Fruit fly (Drosophila melanogaster) whole organism, wandering third instar larva: ENCODE measurements around the gene alpha4GT2.
A peak's percentile ranks its signal among the peaks of the same experiment; 100 is the strongest.

ENCODE experiments used
- CG9705 ChIP-seq: fragments of 200-800 bp; sonication (Bioruptor generic); optimal IDR thresholded peaks from 2 replicates; lab custom pipeline; 2018; ENCODE audit warnings: missing biosample characterization, mild to moderate bottlenecking, missing genetic modification characterization
- CrebA ChIP-seq: fragments of 200-800 bp; sonication (Bioruptor generic); optimal IDR thresholded peaks from 2 replicates; lab custom pipeline; 2016; ENCODE audit warnings: missing biosample characterization, mild to moderate bottlenecking, missing genetic modification characterization, borderline replicate concordance
- Dfd ChIP-seq: fragments of >200 bp; optimal IDR thresholded peaks from 2 replicates; lab custom pipeline; 2017; ENCODE audit warnings: missing biosample characterization, missing genetic modification characterization
- HLH106 ChIP-seq: fragments of 200-800 bp; optimal IDR thresholded peaks from 3 replicates; lab custom pipeline; 2019; ENCODE audit warnings: missing biosample characterization, mild to moderate bottlenecking, missing genetic modification characterization, moderate library complexity
- Hr78 ChIP-seq: fragments of >200 bp; optimal IDR thresholded peaks from 2 replicates; lab custom pipeline; 2017; ENCODE audit warnings: missing biosample characterization, missing genetic modification characterization
- Hr83 ChIP-seq: fragments of 200-300 bp; sonication (Bioruptor generic); optimal IDR thresholded peaks from 2 replicates; lab custom pipeline; 2016; ENCODE audit warnings: missing biosample characterization, mild to moderate bottlenecking, missing genetic modification characterization, moderate library complexity; ENCODE audit not compliant: poor library complexity, severe bottlenecking
- Jra ChIP-seq: sonication (Bioruptor generic); optimal IDR thresholded peaks from 2 replicates; lab custom pipeline; 2016; ENCODE audit warnings: missing biosample characterization, missing genetic modification characterization
- OdsH ChIP-seq: fragments of 200-800 bp; sonication (Bioruptor generic); optimal IDR thresholded peaks from 2 replicates; lab custom pipeline; 2016; ENCODE audit warnings: missing biosample characterization, mild to moderate bottlenecking, missing genetic modification characterization
- Rel ChIP-seq, 2 experiments: fragments of 200-800 bp; sonication (Bioruptor generic) in 1 of 2; optimal IDR thresholded peaks; 2 replicates in 1 of 2; 3 replicates in 1 of 2; lab custom pipeline; 2016 to 2019; ENCODE audit warnings: mild to moderate bottlenecking in 2 of 2, missing biosample characterization in 2 of 2, missing genetic modification characterization in 2 of 2, moderate library complexity in 1 of 2
- Vsx2 ChIP-seq: fragments of 200-300, 225-300 bp; sonication (Bioruptor generic); optimal IDR thresholded peaks from 2 replicates; lab custom pipeline; 2018; ENCODE audit warnings: missing biosample characterization, missing genetic modification characterization; ENCODE audit not compliant: partially characterized antibody
- br ChIP-seq: fragments of 200-800 bp; sonication (Bioruptor generic); optimal IDR thresholded peaks from 2 replicates; lab custom pipeline; 2016; ENCODE audit warnings: missing biosample characterization, missing genetic modification characterization
- brk ChIP-seq: fragments of 200-800 bp; sonication (Bioruptor generic); optimal IDR thresholded peaks from 2 replicates; lab custom pipeline; 2016; ENCODE audit warnings: missing biosample characterization, mild to moderate bottlenecking, missing genetic modification characterization
- dl ChIP-seq, 2 experiments: fragments of 175-275, 200-275 bp in 1 of 2; fragments of 200-275 bp in 1 of 2; sonication (Bioruptor generic); optimal IDR thresholded peaks; lab custom pipeline; 2018; ENCODE audit warnings: mild to moderate bottlenecking in 2 of 2, missing biosample characterization in 2 of 2, missing genetic modification characterization in 2 of 2, moderate library complexity in 2 of 2; ENCODE audit not compliant: partially characterized antibody in 2 of 2, insufficient read depth in 1 of 2
- dsf ChIP-seq: sonication (Bioruptor generic); optimal IDR thresholded peaks from 2 replicates; lab custom pipeline; 2016; ENCODE audit warnings: missing biosample characterization, missing genetic modification characterization, borderline replicate concordance
- ey ChIP-seq: fragments of 200-800 bp; sonication (Bioruptor generic); optimal IDR thresholded peaks from 2 replicates; lab custom pipeline; 2016; ENCODE audit warnings: missing biosample characterization, missing genetic modification characterization
- foxo ChIP-seq, 2 experiments: fragments of 200-800 bp; sonication (Bioruptor generic); optimal IDR thresholded peaks; 2 replicates in 1 of 2; 3 replicates in 1 of 2; lab custom pipeline; 2016 to 2017; ENCODE audit warnings: missing biosample characterization in 2 of 2, missing genetic modification characterization in 2 of 2
- fru ChIP-seq: fragments of 200-800 bp; sonication (Bioruptor generic); optimal IDR thresholded peaks from 3 replicates; lab custom pipeline; 2016; ENCODE audit warnings: missing biosample characterization, mild to moderate bottlenecking, missing genetic modification characterization
- h ChIP-seq: fragments of 200-800 bp; sonication (Bioruptor generic); optimal IDR thresholded peaks from 3 replicates; lab custom pipeline; 2016; ENCODE audit warnings: missing biosample characterization, mild to moderate bottlenecking, missing genetic modification characterization
- lola ChIP-seq: fragments of >200 bp; optimal IDR thresholded peaks from 2 replicates; lab custom pipeline; 2017; ENCODE audit warnings: missing biosample characterization, missing genetic modification characterization
- pan ChIP-seq: fragments of >200 bp; optimal IDR thresholded peaks from 2 replicates; lab custom pipeline; 2017
- psq ChIP-seq: fragments of 200-800 bp; sonication (Bioruptor generic); optimal IDR thresholded peaks from 3 replicates; lab custom pipeline; 2017; ENCODE audit warnings: missing biosample characterization, mild to moderate bottlenecking, missing genetic modification characterization, moderate library complexity
- rgr ChIP-seq: fragments of 200-800 bp; sonication (Bioruptor generic); optimal IDR thresholded peaks from 3 replicates; lab custom pipeline; 2016; ENCODE audit warnings: missing biosample characterization, mild to moderate bottlenecking, missing genetic modification characterization
- sv ChIP-seq: fragments of 200-800 bp; sonication (Bioruptor generic); optimal IDR thresholded peaks from 3 replicates; lab custom pipeline; 2016; ENCODE audit warnings: missing biosample characterization, missing genetic modification characterization
- usp ChIP-seq: fragments of >200 bp; optimal IDR thresholded peaks from 2 replicates; lab custom pipeline; 2017; ENCODE audit warnings: missing biosample characterization, missing genetic modification characterization
- woc ChIP-seq: sonication (Bioruptor generic); optimal IDR thresholded peaks from 2 replicates; lab custom pipeline; 2016; ENCODE audit warnings: missing biosample characterization, mild to moderate bottlenecking, missing genetic modification characterization

alpha4GT2 gene

dm6 chr3R:25855594-25856305 lies 23.7 kb downstream of the alpha4GT2 start, which contains the start of gene CG5890:
Gene CG5890 (plus strand): TSS chr3R:25856154.
- TF ChIP-seq br (GFP tag; lab: Kevin White, UChicago) (no peak), Dfd (GFP tag; lab: Kevin White, UChicago) (no peak), dsf (GFP tag; lab: Kevin White, UChicago) (no peak), woc (GFP tag; lab: Kevin White, UChicago) (no peak), Hr78 (GFP tag; lab: Kevin White, UChicago) (no peak), CrebA (GFP tag; lab: Kevin White, UChicago) (no peak), dl (GFP tag; optimal IDR thresholded peaks at IDR 0.05; lab: Kevin White, UChicago; ENCODE audit: insufficient read depth in 1 of 2, partially characterized antibody in 2 of 2) (no peak), fru (GFP tag; lab: Kevin White, UChicago) (no peak), pan (lab: Kevin White, UChicago) (no peak), Vsx2 (GFP tag; lab: Kevin White, UChicago) (no peak), CG9705 (GFP tag; lab: Kevin White, UChicago) (no peak), rgr (GFP tag; lab: Kevin White, UChicago) (no peak), ey (GFP tag; lab: Kevin White, UChicago) (no peak), brk (GFP tag; lab: Kevin White, UChicago) (no peak)

dm6 chr3R:25870389-25870788 lies 38.4 kb downstream of the alpha4GT2 start:
- TF ChIP-seq OdsH (GFP tag; lab: Kevin White, UChicago) (no peak), br (GFP tag; lab: Kevin White, UChicago) (no peak), woc (GFP tag; lab: Kevin White, UChicago) (no peak), Vsx2 (GFP tag; lab: Kevin White, UChicago) (no peak), Jra (GFP tag; lab: Kevin White, UChicago) (no peak), Hr83 (GFP tag; lab: Kevin White, UChicago) (peak; percentile 15)

dm6 chr3R:25876639-25877038 lies 44.6 kb downstream of the alpha4GT2 start:
- TF ChIP-seq CrebA (GFP tag; lab: Kevin White, UChicago), result no peak
- TF ChIP-seq Rel (GFP tag; optimal IDR thresholded peaks at IDR 0.05; lab: Kevin White, UChicago), result no peak
- TF ChIP-seq Rel (tag; optimal IDR thresholded peaks at IDR 0.05; lab: Kevin White, UChicago), result no peak
- TF ChIP-seq pan (lab: Kevin White, UChicago), result no peak
- TF ChIP-seq Hr83 (GFP tag; lab: Kevin White, UChicago), result no peak

- TF ChIP-seq foxo (GFP tag; optimal IDR thresholded peaks at IDR 0.05; lab: Kevin White, UChicago) (no peak), lola (GFP tag; lab: Kevin White, UChicago) (no peak), brk (GFP tag; lab: Kevin White, UChicago) (no peak), Jra (GFP tag; lab: Kevin White, UChicago) (no peak), rgr (GFP tag; lab: Kevin White, UChicago) (no peak), dl (GFP tag; optimal IDR thresholded peaks at IDR 0.05; lab: Kevin White, UChicago; ENCODE audit: insufficient read depth in 1 of 2, partially characterized antibody in 2 of 2) (no peak), sv (GFP tag; lab: Kevin White, UChicago) (no peak), ey (GFP tag; lab: Kevin White, UChicago) (no peak), CG9705 (GFP tag; lab: Kevin White, UChicago) (no peak), psq (GFP tag; lab: Kevin White, UChicago) (no peak), usp (GFP tag; lab: Kevin White, UChicago) (no peak), Dfd (GFP tag; lab: Kevin White, UChicago) (no peak), dsf (GFP tag; lab: Kevin White, UChicago) (no peak)
Measured at dm6 chr3R:25877064-25877463, 45.0 kb downstream of the alpha4GT2 start.

- peak; percentile 17 for TF ChIP-seq rgr (GFP tag; lab: Kevin White, UChicago)
- no peak for TF ChIP-seq HLH106 (tag; lab: Kevin White, UChicago)
- peak; percentile 2 for TF ChIP-seq h (GFP tag; lab: Kevin White, UChicago)
- peak; percentile 57 for TF ChIP-seq sv (GFP tag; lab: Kevin White, UChicago)
- peak; percentile 19 for TF ChIP-seq ey (GFP tag; lab: Kevin White, UChicago)
- no peak for TF ChIP-seq Vsx2 (GFP tag; lab: Kevin White, UChicago)
Measured at dm6 chr3R:25879324-25879766, 47.3 kb downstream of the alpha4GT2 start.
